Worm (Caenorhabditis elegans) whole organism, L2 larva: ENCODE measurements around the gene C06E2.1.

Experiments
- ZK546.5 ChIP-seq: sonication (generic microtip); optimal IDR thresholded peaks from 2 replicates; lab custom pipeline; 2017; ENCODE audit warnings: missing biosample characterization, missing genetic modification characterization
- ama-1 ChIP-seq: fragments of 150-350 bp; optimal IDR thresholded peaks from 2 replicates; lab custom pipeline; 2018; ENCODE audit warnings: inconsistent platforms
- ceh-82 ChIP-seq: fragments of 150-350 bp; optimal IDR thresholded peaks from 2 replicates; lab custom pipeline; 2014; ENCODE audit warnings: missing biosample characterization, missing genetic modification characterization
- gmeb-1 ChIP-seq: fragments of 150-350 bp; optimal IDR thresholded peaks from 2 replicates; lab custom pipeline; 2014; ENCODE audit warnings: missing biosample characterization, missing genetic modification characterization
- nhr-237 ChIP-seq: fragments of 150-350 bp; optimal IDR thresholded peaks from 2 replicates; lab custom pipeline; 2014; ENCODE audit warnings: missing biosample characterization, missing genetic modification characterization
- nhr-77 ChIP-seq: fragments of 150-350 bp; optimal IDR thresholded peaks from 2 replicates; lab custom pipeline; 2014; ENCODE audit warnings: missing biosample characterization, missing genetic modification characterization
- peb-1 ChIP-seq: fragments of 150-350 bp; optimal IDR thresholded peaks from 2 replicates; lab custom pipeline; 2014; ENCODE audit warnings: missing biosample characterization, missing genetic modification characterization
- sem-4 ChIP-seq: fragments of 150-350 bp; optimal IDR thresholded peaks from 2 replicates; lab custom pipeline; 2014; ENCODE audit warnings: missing biosample characterization, missing genetic modification reagents, missing genetic modification characterization
- skn-1 ChIP-seq: sonication (generic microtip); optimal IDR thresholded peaks from 2 replicates; lab custom pipeline; 2017; ENCODE audit warnings: missing biosample characterization, missing genetic modification characterization
- unc-62 ChIP-seq: fragments of 150-350 bp; optimal IDR thresholded peaks from 2 replicates; lab custom pipeline; 2014; ENCODE audit warnings: missing biosample characterization, missing genetic modification reagents, missing genetic modification characterization
- zag-1 ChIP-seq: fragments of 150-350 bp; optimal IDR thresholded peaks from 2 replicates; lab custom pipeline; 2014; ENCODE audit warnings: missing biosample characterization, missing genetic modification characterization
- ztf-11 ChIP-seq: sonication (generic microtip); optimal IDR thresholded peaks from 2 replicates; lab custom pipeline; 2017; ENCODE audit warnings: missing biosample characterization, missing genetic modification characterization

ce11 chrX:8882162-8882561, 7.5 kb upstream of the C06E2.1 start:
- TF ChIP-seq peb-1 (tag; lab: Kevin White, UChicago) (no peak), ama-1 (lab: Kevin White, UChicago) (no peak), zag-1 (tag; lab: Kevin White, UChicago) (no peak), gmeb-1 (tag; lab: Kevin White, UChicago) (no peak), sem-4 (tag; lab: Kevin White, UChicago) (no peak), skn-1 (no peak), ZK546.5 (tag; lab: Kevin White, UChicago) (no peak), ztf-11 (tag; lab: Kevin White, UChicago) (no peak), ceh-82 (tag; lab: Kevin White, UChicago) (no peak), nhr-237 (tag; lab: Kevin White, UChicago) (no peak), unc-62 (GFP tag; lab: Kevin White, UChicago) (no peak), nhr-77 (tag; lab: Kevin White, UChicago) (no peak)
